Worm (Caenorhabditis elegans) whole organism, dauer: ENCODE measurements around the gene T22B7.8.

Experiments
- unc-62 ChIP-seq: sonication (generic microtip); optimal IDR thresholded peaks from 2 replicates; lab custom pipeline; 2017; ENCODE audit warnings: missing biosample characterization, missing genetic modification reagents, missing genetic modification characterization

The T22B7.8 gene

DNA sequence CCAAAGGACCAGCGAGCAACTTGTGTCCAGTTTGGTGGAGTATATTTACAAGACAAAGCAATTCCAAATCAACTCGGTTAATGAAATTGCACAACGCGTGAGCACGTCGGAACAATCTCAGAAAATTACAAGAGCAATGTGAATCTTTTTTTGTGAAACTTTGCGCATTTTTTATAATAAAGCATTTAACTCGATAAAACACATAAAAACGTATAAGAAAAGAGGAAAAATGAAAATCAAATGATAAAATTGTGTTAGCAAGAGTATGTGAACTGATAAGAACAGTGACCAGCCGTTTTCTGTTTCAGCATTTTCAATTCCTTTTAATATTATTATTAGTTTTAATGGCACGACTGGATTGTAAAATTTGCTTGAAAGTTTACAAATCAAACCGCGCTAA is at the start of gene T22B7.8:
Gene T22B7.8, plus strand, starts transcription at position 301 of the 400 bp plus-strand sequence.
- no peak for TF ChIP-seq unc-62 (GFP tag; lab: Kevin White, UChicago)

DNA sequence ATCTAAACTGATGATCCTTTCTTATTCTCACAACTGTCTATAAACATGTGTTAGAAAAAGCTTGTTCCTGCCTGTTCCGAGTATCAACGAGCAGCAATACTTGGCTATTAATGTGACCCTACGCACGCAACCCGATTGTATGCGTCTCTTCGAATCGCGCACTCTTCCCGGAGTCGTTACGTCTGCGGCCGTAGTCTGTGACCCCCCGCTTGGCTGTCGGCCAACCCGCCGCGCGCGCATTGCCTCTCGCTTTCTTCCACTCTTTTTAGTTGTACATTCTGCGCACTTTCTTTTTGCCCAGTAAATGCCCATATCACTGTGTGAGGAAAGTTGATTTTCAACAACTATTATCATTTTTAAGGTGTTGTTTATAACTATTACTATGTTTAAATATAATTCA is 39.9 kb upstream of the T22B7.8 start:
- no peak for TF ChIP-seq unc-62 (GFP tag; lab: Kevin White, UChicago)

DNA sequence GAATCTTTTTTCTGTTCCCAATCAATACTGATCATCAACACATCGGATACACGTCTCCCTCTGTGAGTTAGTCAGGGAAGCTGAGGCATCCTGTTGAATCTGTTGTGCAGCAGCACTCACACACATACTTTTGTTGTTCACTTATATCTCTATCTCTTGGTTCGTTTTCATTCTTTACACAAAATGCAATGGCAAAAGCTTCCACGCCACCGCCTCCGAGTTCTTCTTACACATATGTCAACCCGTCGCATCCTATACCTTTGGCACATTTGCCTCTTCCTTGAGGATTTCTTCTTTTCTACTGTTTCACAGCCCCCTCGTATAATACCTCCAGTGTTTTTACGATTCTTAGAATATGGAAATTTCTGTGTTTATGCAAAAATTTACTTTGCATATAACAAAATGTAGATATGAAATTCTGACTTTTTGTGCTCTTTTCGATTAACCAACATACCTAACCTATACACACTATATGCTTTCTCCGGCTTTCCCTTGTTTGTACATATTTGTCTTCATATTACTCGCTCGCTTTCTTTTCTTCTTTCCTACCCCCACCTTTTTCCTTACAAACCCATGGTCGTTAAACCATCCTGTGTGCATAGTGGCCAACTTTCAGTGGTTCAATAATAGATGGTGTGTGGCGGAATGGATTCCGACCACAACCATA is 39.1 kb upstream of the T22B7.8 start, which contains the start of gene unc-97:
Gene unc-97, plus strand, starts transcription at position 617 of the 667 bp plus-strand sequence.
- TF ChIP-seq unc-62 (GFP tag; lab: Kevin White, UChicago) = no peak

ce11 chrX:5599224-5599623 is 32.5 kb upstream of the T22B7.8 start, which contains the start of gene sulp-2:
sulp-2 (minus strand) TSS chrX:5599330.
- no peak for TF ChIP-seq unc-62 (GFP tag; lab: Kevin White, UChicago)

DNA sequence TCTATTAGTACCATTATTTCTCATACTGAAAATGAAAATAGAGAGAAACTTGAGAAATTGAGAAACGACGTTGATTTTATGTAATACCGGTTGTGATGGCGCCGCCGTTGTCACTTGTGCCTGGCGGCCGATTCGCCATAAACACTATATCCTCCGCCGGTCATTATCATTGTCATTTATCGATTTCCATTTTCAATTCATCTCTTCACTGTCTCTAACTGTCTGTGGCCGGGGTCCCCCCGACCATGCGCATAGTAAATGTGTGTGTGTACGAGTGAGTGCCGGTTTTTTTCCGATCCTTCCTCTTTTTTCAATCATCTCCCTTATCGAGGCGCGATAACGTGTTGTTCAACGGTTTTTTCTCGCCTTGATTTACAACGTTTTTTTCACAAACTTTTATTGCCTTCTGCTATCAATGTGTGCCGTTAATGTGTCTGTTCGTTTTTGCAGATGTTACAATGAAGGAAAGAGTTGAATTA is 28.3 kb upstream of the T22B7.8 start, which contains the start of gene F14D12.1:
Gene F14D12.1, plus strand, starts transcription at position 429 of the 479 bp plus-strand sequence.
- TF ChIP-seq unc-62 (GFP tag; lab: Kevin White, UChicago) = no peak

- TF ChIP-seq unc-62 (GFP tag; lab: Kevin White, UChicago) = no peak
These were observed 26.7 kb upstream of the T22B7.8 start for ce11 chrX:5605049-5605448.

DNA sequence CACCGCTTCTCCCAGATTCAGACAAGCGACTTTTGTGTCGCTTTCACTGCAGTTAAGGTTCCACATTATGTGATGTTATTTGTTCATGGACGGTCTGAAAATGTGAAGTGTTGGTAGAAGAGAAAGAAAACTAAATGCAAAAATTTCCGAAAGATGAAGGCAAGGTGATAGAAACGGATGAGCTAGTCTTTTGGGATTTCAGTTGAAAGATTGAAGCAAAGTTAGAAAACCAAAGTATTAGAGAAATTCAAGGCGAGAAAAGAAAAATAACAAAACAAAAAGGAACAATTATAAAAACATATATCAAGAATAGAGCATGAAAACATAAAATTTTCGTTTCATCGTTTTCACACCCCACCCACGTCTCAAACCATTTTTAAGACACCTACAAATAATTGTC is 20.6 kb upstream of the T22B7.8 start, which contains the start of gene octr-1:
Gene octr-1, minus strand, starts transcription at position 101 of the 400 bp plus-strand sequence.
- no peak for TF ChIP-seq unc-62 (GFP tag; lab: Kevin White, UChicago)

DNA sequence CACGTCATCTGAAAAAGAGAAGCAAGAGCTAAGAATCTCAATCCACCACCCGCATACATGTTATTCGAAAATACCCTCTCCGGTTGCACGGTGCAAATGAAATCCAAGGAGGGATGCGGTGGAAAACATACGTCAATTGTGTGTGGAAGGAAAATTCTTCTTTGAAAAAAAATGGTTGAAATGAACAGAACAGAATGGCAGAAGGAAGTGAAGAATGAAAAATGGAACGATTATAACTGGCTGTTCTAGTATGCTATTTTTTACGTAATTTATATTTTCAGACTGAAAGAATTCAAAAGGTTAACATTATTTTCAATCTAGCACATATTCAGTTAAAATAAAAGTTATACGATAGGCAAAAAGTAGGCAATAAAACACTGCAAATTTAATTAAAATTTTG is 15.7 kb upstream of the T22B7.8 start:
- no peak for TF ChIP-seq unc-62 (GFP tag; lab: Kevin White, UChicago)

ce11 chrX:5621793-5622192 is 9.9 kb upstream of the T22B7.8 start:
- no peak for TF ChIP-seq unc-62 (GFP tag; lab: Kevin White, UChicago)

DNA sequence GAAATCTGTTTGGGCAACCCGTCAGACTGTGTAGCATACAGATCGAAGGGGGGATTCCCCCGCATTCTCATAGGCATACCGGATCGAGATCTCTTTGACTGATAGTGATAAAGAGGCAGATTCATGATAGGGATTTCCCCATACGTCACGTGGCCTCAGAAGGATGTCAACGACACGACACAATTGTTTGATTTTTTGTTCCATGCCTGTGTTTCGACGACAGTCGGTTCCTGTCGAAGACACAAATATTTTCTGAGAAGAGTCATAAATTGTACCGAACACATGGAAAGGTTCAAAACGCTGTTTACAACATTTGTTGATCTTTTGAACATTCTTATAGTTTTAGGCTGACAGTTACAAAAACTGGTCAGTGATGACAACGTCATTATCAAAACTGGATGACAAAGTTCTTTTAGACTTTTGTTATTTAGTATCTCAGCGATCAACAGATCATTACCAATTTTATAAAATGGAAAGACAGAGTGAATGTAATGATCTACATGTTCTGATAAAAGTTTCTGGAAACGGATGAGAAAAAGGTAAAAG is 3.2 kb upstream of the T22B7.8 start:
- TF ChIP-seq unc-62 (GFP tag; lab: Kevin White, UChicago) = no peak

ce11 chrX:5629941-5630340 is 1.8 kb upstream of the T22B7.8 start, which contains the start of gene argn-1:
argn-1 (plus strand) TSS chrX:5630023.
- no peak for TF ChIP-seq unc-62 (GFP tag; lab: Kevin White, UChicago)

ce11 chrX:5631008-5631407 is 718 bp upstream of the T22B7.8 start:
- no peak for TF ChIP-seq unc-62 (GFP tag; lab: Kevin White, UChicago)

DNA sequence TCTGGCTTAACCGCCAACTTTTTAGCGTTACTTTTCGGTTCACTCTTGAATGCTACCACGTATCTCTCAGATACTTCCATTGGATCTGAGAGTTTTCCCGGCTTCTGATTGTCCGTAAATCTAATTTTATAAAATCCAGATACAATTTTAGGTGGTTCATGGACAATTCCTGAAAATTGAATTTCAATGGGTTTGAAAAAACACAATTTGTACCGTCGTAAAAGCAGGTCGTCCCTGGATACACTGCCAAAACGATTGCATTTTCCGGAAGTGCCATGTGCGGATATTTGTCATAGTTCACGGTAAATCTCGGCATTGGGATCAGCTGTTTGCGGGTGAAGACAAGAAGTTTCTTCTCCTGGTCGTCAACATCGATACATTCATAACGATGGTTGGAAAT is 7.8 kb downstream of the T22B7.8 start:
- no peak for TF ChIP-seq unc-62 (GFP tag; lab: Kevin White, UChicago)

- TF ChIP-seq unc-62 (GFP tag; lab: Kevin White, UChicago) = no peak
These were observed 9.6 kb downstream of the T22B7.8 start, which contains the start of gene T22B7.4 for ce11 chrX:5641315-5641714. T22B7.4 (minus strand) TSS chrX:5641415.

DNA sequence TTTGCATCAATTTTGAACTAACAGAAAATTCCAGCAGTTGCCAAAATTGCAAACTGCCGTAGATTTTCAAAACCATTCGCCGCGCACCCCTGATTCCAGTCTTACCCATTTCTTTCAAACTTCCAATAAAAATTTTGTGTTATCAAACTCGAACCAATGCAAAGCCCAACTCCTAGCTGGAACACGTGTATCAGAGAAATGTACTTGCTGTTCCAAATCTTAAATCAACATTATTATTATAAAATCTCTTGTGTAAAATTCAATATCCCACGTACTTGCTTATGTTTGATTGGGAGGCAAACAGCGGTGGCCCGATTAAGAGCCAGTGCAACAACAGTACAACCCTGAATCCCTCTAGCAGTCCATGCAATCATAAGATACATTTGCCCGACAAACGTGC is 12.4 kb downstream of the T22B7.8 start:
- no peak for TF ChIP-seq unc-62 (GFP tag; lab: Kevin White, UChicago)

DNA sequence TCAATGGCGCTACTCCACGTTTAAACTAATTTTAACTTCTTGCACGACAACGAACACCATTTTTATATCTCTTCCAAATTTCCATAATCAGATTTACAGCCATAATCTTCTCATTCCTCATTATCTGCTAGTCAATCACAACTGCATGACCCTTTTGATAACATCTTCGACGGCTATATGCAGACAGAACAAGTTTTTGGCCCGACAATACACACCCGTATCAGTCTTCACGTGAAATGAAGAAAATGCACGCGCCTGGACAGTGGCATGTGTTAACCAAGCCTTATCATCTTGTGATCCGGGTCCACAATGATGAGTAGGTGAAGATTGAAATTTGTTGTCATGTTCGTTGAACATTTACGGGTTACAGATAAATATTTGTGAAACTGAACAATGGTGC is 13.9 kb downstream of the T22B7.8 start:
- TF ChIP-seq unc-62 (GFP tag; lab: Kevin White, UChicago) = no peak
